Fruit fly (Drosophila melanogaster) whole organism: ENCODE measurements around the gene CG14340.

Experiments used
- CG8478 ChIP-seq: fragments of >200 bp; optimal IDR thresholded peaks from 2 replicates; lab custom pipeline; 2018; ENCODE audit warnings: inconsistent platforms
- Dll ChIP-seq: fragments of >200 bp; optimal IDR thresholded peaks from 2 replicates; lab custom pipeline; 2017
- EcR ChIP-seq, 2 experiments: fragments of >200 bp; optimal IDR thresholded peaks; 2 replicates each; lab custom pipeline; 2017; ENCODE audit warnings: missing biosample characterization in 2 of 2, missing genetic modification characterization in 2 of 2, missing genetic modification reagents in 2 of 2
- pan ChIP-seq: fragments of >200 bp; optimal IDR thresholded peaks from 2 replicates; lab custom pipeline; 2017
- psq ChIP-seq: fragments of >200 bp; optimal IDR thresholded peaks from 2 replicates; lab custom pipeline; 2017
- usp ChIP-seq: fragments of >200 bp; optimal IDR thresholded peaks from 2 replicates; lab custom pipeline; 2017; ENCODE audit warnings: missing biosample characterization, missing genetic modification characterization, mixed read lengths

The CG14340 gene

DNA sequence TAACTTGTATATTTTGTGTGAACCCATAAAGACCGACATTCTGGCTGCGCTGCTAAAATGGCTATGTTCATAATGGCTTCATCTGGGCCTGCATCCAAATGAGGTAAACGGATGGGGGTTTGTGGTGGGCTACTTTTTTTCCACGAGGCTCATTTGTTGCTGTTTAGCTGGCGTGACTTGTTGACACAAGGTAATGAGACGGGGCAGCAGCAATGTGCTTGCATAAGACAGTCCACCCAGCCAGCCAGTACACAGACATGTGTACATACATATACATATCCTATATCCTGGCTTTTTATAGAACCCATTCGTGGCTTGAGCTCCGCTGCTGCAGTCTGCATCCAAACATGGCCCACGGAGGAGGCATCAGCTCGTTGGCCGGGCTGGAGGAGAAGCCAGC, at the start of gene CG14340:
Gene CG14340 (plus strand): TSS at position 301 of the 400 bp plus-strand sequence.
- TF ChIP-seq CG8478 (lab: Kevin White, UChicago), result no peak
- TF ChIP-seq EcR (GFP tag; optimal IDR thresholded peaks at IDR 0.05; lab: Kevin White, UChicago), result no peak
- no peak for TF ChIP-seq pan
- TF ChIP-seq psq (lab: Kevin White, UChicago), result no peak
- TF ChIP-seq usp, result no peak

DNA sequence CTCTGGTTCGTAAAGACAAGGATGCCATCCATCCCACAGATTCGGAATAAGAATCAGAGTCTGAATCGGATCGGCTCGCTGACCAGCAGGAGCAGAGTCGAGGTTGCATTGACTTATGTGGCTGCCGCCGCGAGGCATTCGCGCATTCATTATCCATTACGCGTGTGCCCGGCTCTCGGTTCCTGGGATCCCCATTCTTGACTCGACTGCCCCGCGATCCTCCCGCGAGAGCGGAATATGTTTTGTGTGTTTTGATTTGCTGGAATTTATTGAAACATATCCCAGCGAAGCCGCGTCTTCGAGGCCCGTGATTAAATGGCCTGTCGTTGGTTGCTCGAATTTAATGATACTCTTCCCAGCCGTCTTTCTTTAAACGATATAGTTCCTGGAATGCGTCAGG, 49.0 kb upstream of the CG14340 start:
- no peak for TF ChIP-seq EcR (GFP tag; optimal IDR thresholded peaks at IDR 0.05; lab: Kevin White, UChicago)

DNA sequence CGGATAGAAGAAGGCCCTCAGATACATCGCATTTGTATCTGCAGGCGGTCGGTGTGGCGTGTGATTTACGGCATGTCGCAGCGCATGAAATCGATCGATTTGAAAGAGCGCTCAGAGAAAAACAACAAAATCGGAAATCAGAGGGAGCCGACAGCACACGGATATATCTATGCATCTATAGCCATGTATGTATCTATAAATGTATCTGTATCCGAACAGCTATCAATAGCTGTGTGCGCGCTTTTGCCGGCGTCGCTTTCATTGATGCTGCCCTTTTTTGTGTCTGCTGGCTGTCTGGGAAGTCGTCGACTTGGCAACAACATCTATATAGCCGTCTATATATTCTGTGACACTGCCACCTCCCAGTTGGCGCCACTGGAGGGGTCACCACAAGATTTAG, 48.2 kb upstream of the CG14340 start:
- no peak for TF ChIP-seq Dll
- no peak for TF ChIP-seq CG8478 (lab: Kevin White, UChicago)
- TF ChIP-seq usp, result no peak
- TF ChIP-seq psq (lab: Kevin White, UChicago), result no peak
- no peak for TF ChIP-seq pan
- no peak for TF ChIP-seq EcR (GFP tag; optimal IDR thresholded peaks at IDR 0.05; lab: Kevin White, UChicago)

DNA sequence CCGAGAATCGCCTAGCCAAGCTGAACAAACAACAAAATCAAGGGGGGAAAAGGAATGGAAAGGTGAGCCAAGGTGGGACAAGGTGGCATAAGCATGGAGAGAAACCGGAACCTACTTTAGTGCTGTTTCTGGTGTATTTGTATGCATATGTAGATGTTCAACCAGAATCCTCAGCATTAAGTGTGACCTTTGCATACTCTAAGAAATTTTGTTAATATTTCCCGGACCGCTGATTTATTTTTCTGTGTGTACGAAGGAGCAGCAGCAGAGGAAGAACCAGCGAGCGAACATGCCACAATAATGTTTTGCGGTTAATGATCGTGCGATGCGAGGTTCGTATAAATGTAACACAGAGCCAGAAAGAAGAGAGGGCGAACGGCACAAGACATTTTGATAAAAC, 47.7 kb upstream of the CG14340 start:
- TF ChIP-seq Dll (no peak), usp (no peak), psq (lab: Kevin White, UChicago) (no peak), pan (no peak), CG8478 (lab: Kevin White, UChicago) (no peak), EcR (GFP tag; optimal IDR thresholded peaks at IDR 0.05; lab: Kevin White, UChicago) (no peak)

DNA sequence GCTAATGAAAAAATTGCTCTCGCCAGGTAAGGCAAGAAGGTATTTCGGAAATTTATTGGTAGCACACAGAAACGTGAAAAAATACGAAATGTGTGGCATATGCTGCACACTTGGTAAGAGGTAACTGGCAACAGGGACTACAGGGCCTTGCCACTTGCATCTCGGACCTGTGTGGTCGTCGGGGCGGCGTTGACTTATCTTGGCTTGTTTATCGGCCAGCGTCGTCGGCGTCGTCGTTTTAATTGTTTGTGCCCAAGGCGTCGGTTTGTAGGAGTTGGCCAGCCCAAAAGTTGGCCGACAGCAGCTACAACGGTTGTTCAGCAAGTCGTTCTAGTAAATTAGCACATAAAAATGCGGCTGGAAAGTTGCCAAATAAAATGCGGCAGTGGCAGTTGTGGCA, 46.4 kb upstream of the CG14340 start:
- TF ChIP-seq Dll (no peak), EcR (GFP tag; optimal IDR thresholded peaks at IDR 0.05; lab: Kevin White, UChicago) (no peak), usp (no peak), CG8478 (lab: Kevin White, UChicago) (no peak), pan (no peak), psq (lab: Kevin White, UChicago) (no peak)

DNA sequence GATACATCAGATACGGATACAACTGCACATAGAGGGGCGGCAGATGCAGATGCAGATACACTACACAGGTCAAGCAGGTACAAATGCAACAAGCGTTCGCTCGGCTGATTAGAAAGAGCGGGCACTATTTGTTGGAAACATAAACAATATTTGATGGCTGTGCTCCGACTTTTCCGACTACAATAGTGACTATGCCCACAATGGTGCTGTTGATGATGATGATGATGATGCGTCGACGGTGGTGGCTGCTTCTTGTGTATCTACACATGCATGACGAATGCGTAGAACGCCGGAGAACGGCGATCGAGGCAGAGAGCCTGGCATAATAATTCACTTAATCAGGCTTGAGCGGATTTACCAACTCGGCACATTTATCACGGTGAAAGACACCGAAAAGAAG, 44.7 kb upstream of the CG14340 start:
- TF ChIP-seq psq (lab: Kevin White, UChicago) (no peak), pan (no peak), usp (no peak), Dll (no peak)

DNA sequence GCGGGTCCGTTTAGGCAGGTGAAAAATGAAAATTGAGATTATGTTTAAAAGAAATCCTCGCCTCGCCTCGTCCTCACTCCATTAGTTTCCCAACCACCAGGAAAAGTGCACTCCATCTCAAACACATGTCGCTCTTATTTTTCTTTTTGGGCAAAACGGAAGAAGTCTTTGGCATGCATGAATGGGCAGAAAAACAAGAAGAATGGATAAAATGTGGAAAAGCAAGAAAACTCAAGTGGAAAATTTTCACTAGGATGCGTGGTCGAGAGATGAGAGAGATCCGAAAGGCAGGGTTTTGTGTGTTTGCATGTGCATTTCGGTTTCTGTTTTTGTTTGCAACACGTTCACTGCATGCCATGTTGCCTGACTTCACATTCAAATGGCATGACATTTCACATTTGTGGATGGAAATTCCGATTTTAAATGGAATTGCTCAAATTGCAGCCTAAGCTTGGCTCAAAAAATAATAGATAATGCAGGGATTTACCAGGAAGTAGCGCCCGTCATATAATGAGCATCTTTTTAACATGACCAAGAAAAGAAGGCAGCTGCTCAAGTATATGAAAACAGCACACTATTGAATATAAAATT, 44.1 kb upstream of the CG14340 start:
- no peak for TF ChIP-seq Dll
- no peak for TF ChIP-seq CG8478 (lab: Kevin White, UChicago)
- no peak for TF ChIP-seq usp
- TF ChIP-seq pan, result no peak
- TF ChIP-seq psq (lab: Kevin White, UChicago), result no peak
- TF ChIP-seq EcR (GFP tag; optimal IDR thresholded peaks at IDR 0.05; lab: Kevin White, UChicago), result no peak

DNA sequence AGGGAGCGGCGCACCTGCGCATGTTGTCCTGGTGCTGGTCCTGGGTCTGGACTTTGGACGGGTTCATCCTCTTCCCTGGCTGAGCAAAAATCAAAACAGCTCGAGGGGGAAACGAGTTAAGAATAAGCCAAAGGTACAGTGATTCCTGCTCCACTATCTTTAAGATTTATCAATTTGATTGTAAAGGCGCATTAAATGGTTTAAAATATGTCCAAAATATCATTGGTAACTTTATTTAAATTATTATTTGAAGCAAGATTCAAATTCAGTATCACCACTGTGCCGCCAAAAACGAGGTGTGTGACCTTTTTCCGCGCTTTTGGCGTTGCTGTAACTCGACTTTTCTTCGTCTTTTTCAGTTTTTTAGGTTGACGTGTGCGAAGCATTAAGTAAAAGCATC, 43.3 kb upstream of the CG14340 start:
- TF ChIP-seq pan (no peak), CG8478 (lab: Kevin White, UChicago) (no peak), Dll (no peak), EcR (GFP tag; optimal IDR thresholded peaks at IDR 0.05; lab: Kevin White, UChicago) (no peak), usp (no peak), psq (lab: Kevin White, UChicago) (no peak)

DNA sequence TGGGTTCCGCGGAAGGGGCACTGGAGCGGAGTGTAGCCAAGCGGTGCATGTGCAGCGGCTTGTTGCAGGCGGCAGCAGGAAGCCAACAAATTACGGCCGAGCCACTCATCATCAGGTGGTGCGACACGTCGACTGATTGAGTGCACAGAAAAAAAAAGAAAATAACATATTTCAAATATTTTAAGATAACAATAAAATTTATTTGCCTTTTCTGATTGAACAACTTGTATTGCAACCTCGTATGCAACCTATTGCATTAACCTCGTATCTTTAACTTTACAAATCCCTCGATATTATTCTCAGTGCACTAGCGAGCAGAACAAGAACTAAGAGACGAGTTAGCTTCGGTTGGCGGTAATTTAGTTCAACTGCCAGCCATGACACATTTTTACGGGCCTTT, 42.4 kb upstream of the CG14340 start:
- TF ChIP-seq usp (no peak), CG8478 (lab: Kevin White, UChicago) (no peak), pan (no peak), psq (lab: Kevin White, UChicago) (no peak), Dll (no peak), EcR (GFP tag; optimal IDR thresholded peaks at IDR 0.05; lab: Kevin White, UChicago) (no peak)

DNA sequence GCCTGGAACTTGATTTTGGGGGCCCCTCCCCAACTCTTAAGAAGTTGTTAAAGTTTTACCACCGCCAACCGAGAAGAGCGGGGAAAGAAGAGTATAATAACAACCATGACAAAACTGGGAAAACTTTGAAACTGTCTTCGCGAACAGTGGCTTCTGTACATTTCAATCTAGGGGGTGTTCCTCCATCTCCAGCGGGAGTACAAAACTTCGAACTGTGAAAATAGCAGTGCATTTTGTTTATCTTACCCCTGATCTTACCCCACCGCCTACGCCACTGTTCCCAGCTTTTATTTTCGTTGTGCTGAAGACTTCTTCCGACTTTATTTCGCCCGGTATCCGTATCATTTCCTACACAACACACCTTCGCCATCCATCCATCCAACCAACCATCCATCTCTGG, 41.8 kb upstream of the CG14340 start:
- TF ChIP-seq pan, result no peak
- no peak for TF ChIP-seq EcR (GFP tag; optimal IDR thresholded peaks at IDR 0.05; lab: Kevin White, UChicago)
- TF ChIP-seq Dll, result no peak
- TF ChIP-seq CG8478 (lab: Kevin White, UChicago), result no peak
- TF ChIP-seq psq (lab: Kevin White, UChicago), result no peak
- TF ChIP-seq usp, result no peak

DNA sequence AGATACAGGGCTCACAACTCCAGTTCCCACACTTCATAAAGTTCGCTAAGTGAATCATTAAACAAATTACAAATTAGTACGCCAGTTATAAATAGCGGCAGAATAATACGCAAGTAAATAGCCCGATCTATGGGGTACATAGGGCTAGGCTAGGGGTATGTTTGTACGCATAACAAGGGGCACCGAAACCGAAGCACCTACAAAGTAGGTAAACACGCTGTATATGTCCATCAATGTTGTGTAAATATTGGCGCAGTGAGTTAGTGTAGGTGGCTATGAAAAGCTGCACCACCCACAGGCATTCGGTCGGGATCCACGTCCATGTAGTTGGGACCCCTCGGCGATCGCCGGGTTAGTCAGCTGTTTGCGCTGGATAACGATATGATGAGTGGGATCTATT, 40.6 kb upstream of the CG14340 start:
- TF ChIP-seq usp, result no peak
- no peak for TF ChIP-seq EcR (GFP tag; optimal IDR thresholded peaks at IDR 0.05; lab: Kevin White, UChicago)
- no peak for TF ChIP-seq psq (lab: Kevin White, UChicago)
- no peak for TF ChIP-seq pan
- TF ChIP-seq Dll, result no peak
- TF ChIP-seq CG8478 (lab: Kevin White, UChicago), result no peak

DNA sequence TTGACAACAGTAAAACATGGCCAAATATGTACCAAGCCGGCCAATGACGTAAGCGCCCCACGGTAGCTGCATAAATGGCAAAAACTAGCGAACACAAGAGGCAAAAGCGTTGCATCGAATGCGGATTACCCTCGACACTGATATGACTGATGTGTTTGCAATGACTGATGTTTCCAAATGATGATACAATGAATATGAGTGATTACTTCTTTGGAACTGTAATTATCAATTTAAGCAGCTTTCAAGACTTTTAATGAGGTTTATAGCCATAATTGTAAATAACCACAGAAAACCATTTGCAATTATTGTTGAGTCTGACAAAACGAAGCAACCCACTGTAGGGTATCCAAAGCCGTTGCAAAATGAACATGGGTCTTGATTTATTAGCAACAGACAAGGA, 39.2 kb upstream of the CG14340 start:
- TF ChIP-seq Dll (no peak), EcR (GFP tag; optimal IDR thresholded peaks at IDR 0.05; lab: Kevin White, UChicago) (no peak), CG8478 (lab: Kevin White, UChicago) (no peak), psq (lab: Kevin White, UChicago) (no peak), pan (no peak), usp (no peak)

DNA sequence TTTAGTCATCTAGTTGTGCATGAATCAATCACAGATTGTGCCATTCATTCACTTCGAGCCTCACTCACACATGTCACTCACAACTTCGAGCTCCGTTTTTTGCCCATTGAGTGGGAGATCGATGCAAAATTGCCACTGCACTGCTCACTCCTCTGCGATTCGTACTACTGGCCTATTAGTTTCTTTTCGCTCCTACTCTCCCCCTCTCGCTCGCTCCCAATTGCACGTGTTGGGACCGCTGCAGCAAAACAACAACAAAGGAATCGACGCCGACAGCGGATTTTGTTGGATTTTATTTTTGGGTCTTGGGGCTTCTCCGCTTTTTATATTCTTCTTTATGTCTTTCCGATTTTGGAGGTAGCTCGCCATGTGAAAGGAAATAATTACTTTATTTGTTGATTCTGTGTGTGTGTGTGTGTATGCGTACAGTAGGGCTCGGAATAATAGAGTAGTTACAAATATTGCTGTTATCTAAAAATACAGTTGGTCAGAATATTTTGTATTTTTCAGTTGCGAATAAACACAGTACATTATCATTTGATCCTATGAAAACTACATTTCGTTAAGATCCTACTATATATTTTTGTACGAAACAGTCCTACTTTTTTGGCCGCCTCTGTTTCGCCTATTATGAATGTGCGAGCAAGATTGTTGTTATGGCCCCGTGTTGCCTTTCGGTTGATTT, 38.4 kb upstream of the CG14340 start:
- TF ChIP-seq usp (no peak), CG8478 (lab: Kevin White, UChicago) (no peak), EcR (GFP tag; optimal IDR thresholded peaks at IDR 0.05; lab: Kevin White, UChicago) (no peak), Dll (no peak), pan (no peak), psq (lab: Kevin White, UChicago) (no peak)
